Worm (Caenorhabditis elegans): ENCODE measurements around the gene M28.10.

DNA sequence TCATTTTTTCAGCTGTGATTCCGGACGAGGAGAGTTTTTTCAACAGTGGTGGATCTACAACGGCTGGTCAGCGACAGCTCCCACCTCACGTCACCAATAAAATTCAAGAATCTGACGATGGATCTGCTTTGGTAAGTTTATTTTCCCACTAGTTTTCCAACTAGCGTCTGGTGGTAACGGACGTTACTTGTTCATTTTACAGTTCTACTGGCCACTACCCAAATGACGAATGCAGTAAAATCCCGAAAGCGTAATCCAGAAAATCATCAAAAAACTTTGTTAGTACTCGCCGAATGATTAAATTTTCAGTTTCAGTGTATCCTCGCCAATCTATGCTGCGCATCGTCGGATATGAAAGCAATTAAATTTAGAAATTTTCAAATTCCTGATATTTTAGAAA is 12.3 kb downstream of the M28.10 start:
- no peak for TF ChIP-seq F49E8.2 (tag; optimal IDR thresholded peaks at IDR 0.05; ENCODE audit: borderline replicate concordance)
- no peak for TF ChIP-seq nhr-11 (tag; optimal IDR thresholded peaks at IDR 0.05)
- TF ChIP-seq ama-1 (optimal IDR thresholded peaks at IDR 0.05) = no peak
